Fruit fly (Drosophila melanogaster): ENCODE data around the gene rg.
A peak's percentile ranks its signal among the peaks of the same experiment; 100 is the strongest.

Gene rg

DNA sequence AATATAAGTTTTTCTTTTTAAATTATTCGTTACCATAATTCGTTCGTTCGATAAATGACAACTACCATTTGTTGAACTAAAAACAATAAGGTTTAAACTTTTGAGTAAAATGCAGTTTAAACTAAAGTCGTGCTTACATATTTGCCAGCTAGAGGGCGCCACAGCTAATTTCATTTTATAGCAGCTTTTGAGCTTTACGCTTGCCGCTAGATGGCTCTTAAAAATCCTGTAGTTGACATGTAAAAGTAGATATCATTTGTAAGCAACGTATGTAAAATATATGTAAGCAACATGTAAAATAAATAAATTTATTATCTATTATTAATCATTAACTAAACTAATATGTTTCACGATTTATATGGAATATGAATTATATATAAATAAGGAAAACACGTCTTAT, 204.1 kb downstream of the rg start (continued):
- no peak for TF ChIP-seq CG1529 (GFP tag; optimal IDR thresholded peaks at IDR 0.05)
- TF ChIP-seq vvl (GFP tag; IDR thresholded peaks at IDR 0.05), result peak; percentile 41; the same call in 1 of the 2 replicates
- TF ChIP-seq CG14965 (GFP tag; optimal IDR thresholded peaks at IDR 0.05; ENCODE audit: borderline replicate concordance), result no peak
- TF ChIP-seq CG4360 (GFP tag; IDR thresholded peaks at IDR 0.05), result no peak
- no peak for TF ChIP-seq dmrt99B (tag; optimal IDR thresholded peaks at IDR 0.05)
- TF ChIP-seq ttk (GFP tag; IDR thresholded peaks at IDR 0.05), result no peak
- TF ChIP-seq CG4854 (GFP tag; optimal IDR thresholded peaks at IDR 0.05), result no peak
- TF ChIP-seq Nf-YC (tag; optimal IDR thresholded peaks at IDR 0.05), result no peak
- TF ChIP-seq CG1233 (GFP tag; optimal IDR thresholded peaks at IDR 0.05), result no peak
- no peak for TF ChIP-seq esg (GFP tag; conservative IDR thresholded peaks at IDR 0.05)
- TF ChIP-seq zen (tag; optimal IDR thresholded peaks at IDR 0.05), result no peak
- TF ChIP-seq CG7786 (GFP tag; optimal IDR thresholded peaks at IDR 0.05), result no peak
- no peak for TF ChIP-seq CG9437 (GFP tag; optimal IDR thresholded peaks at IDR 0.05)
- TF ChIP-seq CG8290 (GFP tag; optimal IDR thresholded peaks at IDR 0.05), result no peak
- no peak for TF ChIP-seq CG8290 (tag; optimal IDR thresholded peaks at IDR 0.05)
- no peak for TF ChIP-seq Fer2 (tag; optimal IDR thresholded peaks at IDR 0.05)
- no peak for TF ChIP-seq CG8944 (GFP tag; optimal IDR thresholded peaks at IDR 0.05)
- TF ChIP-seq Rfx (GFP tag; IDR thresholded peaks at IDR 0.05), result peak; percentile 47; the same call in 1 of the 2 replicates
- no peak for TF ChIP-seq CG3726 (GFP tag; IDR thresholded peaks at IDR 0.05)
- no peak for TF ChIP-seq CG8478 (optimal IDR thresholded peaks at IDR 0.05)
- peak; percentile 14; the same call in 1 of the 3 replicates for TF ChIP-seq CG6791 (GFP tag; IDR thresholded peaks at IDR 0.05; ENCODE audit: partially characterized antibody)
- no peak for TF ChIP-seq Meics (GFP tag; optimal IDR thresholded peaks at IDR 0.05)
- no peak for TF ChIP-seq GATAe (GFP tag; conservative IDR thresholded peaks at IDR 0.05)
- peak; percentile 1 for TF ChIP-seq Xbp1 (GFP tag; optimal IDR thresholded peaks at IDR 0.05)
- TF ChIP-seq Sox102F (GFP tag; optimal IDR thresholded peaks at IDR 0.05), result no peak
- no peak for TF ChIP-seq nom (GFP tag; optimal IDR thresholded peaks at IDR 0.05)
- no peak for TF ChIP-seq CG15073 (GFP tag; optimal IDR thresholded peaks at IDR 0.05)
- no peak for TF ChIP-seq CG14050 (GFP tag; IDR thresholded peaks at IDR 0.05)
- TF ChIP-seq CG17328 (GFP tag; IDR thresholded peaks at IDR 0.05), result no peak
- TF ChIP-seq tup (GFP tag; optimal IDR thresholded peaks at IDR 0.05), result no peak
- TF ChIP-seq croc (GFP tag; conservative IDR thresholded peaks at IDR 0.05), result no peak
- no peak for TF ChIP-seq Hr3 (GFP tag; optimal IDR thresholded peaks at IDR 0.05)
- no peak for TF ChIP-seq CG2202 (tag; optimal IDR thresholded peaks at IDR 0.05)
- TF ChIP-seq tna (GFP tag; IDR thresholded peaks at IDR 0.05; ENCODE audit: partially characterized antibody), result no peak
- no peak for TF ChIP-seq zfh1 (GFP tag; IDR thresholded peaks at IDR 0.05)
- no peak for TF ChIP-seq Sox100B (GFP tag; optimal IDR thresholded peaks at IDR 0.05)
- TF ChIP-seq jigr1 (GFP tag; IDR thresholded peaks at IDR 0.05), result no peak
- no peak for TF ChIP-seq bcd (GFP tag; optimal IDR thresholded peaks at IDR 0.05)
- no peak for TF ChIP-seq caup (GFP tag; optimal IDR thresholded peaks at IDR 0.05; ENCODE audit: severe bottlenecking)
- peak; percentile 9 for TF ChIP-seq CG4424 (GFP tag; optimal IDR thresholded peaks at IDR 0.05)
- peak; percentile 93 for TF ChIP-seq CTCF (GFP tag; optimal IDR thresholded peaks at IDR 0.05)
- TF ChIP-seq CG10979 (tag; optimal IDR thresholded peaks at IDR 0.05), result no peak
- no peak for TF ChIP-seq CG8281 (tag; optimal IDR thresholded peaks at IDR 0.05)
- TF ChIP-seq peb (GFP tag; IDR thresholded peaks at IDR 0.05), result no peak
- no peak for TF ChIP-seq CG18262 (tag; optimal IDR thresholded peaks at IDR 0.05)
- TF ChIP-seq Ssrp (tag; optimal IDR thresholded peaks at IDR 0.05), result no peak
- TF ChIP-seq CG30403 (GFP tag; optimal IDR thresholded peaks at IDR 0.05), result no peak
- no peak for TF ChIP-seq ewg (GFP tag; optimal IDR thresholded peaks at IDR 0.05)
- TF ChIP-seq pnt (GFP tag; optimal IDR thresholded peaks at IDR 0.05), result no peak
- peak; percentile 56; the same call in 1 of the 3 replicates for TF ChIP-seq z (GFP tag; IDR thresholded peaks at IDR 0.05)
- TF ChIP-seq az2 (GFP tag; optimal IDR thresholded peaks at IDR 0.05), result no peak
- no peak for TF ChIP-seq CG1792 (GFP tag; optimal IDR thresholded peaks at IDR 0.05)
- peak; percentile 17 for TF ChIP-seq CG1603 (tag; optimal IDR thresholded peaks at IDR 0.05)

Data from whole organism, embryonic.